Worm (Caenorhabditis elegans): Measurements from ENCODE around the gene col-108.

Gene col-108

ce11 chrIV:1769074-1769473 is 686 bp downstream of the col-108 start:
- TF ChIP-seq nhr-12 (tag; optimal IDR thresholded peaks at IDR 0.05) (no peak), ceh-82 (tag; optimal IDR thresholded peaks at IDR 0.05) (no peak), R02D3.7 (tag; optimal IDR thresholded peaks at IDR 0.05) (no peak), peb-1 (tag; optimal IDR thresholded peaks at IDR 0.05) (no peak), alr-1 (tag; optimal IDR thresholded peaks at IDR 0.05) (no peak), ztf-4 (tag; optimal IDR thresholded peaks at IDR 0.05) (no peak), nhr-129 (tag; optimal IDR thresholded peaks at IDR 0.05) (no peak), lsy-2 (tag; optimal IDR thresholded peaks at IDR 0.05) (no peak), sma-9 (GFP tag; optimal IDR thresholded peaks at IDR 0.05) (no peak), sma-9 (tag; optimal IDR thresholded peaks at IDR 0.05) (no peak), ama-1 (optimal IDR thresholded peaks at IDR 0.05) (no peak), lin-11 (tag; optimal IDR thresholded peaks at IDR 0.05) (no peak), sma-3 (GFP tag; optimal IDR thresholded peaks at IDR 0.05) (no peak), elt-3 (tag; optimal IDR thresholded peaks at IDR 0.05) (no peak), snpc-4 (tag; optimal IDR thresholded peaks at IDR 0.05) (no peak), dmd-4 (tag; optimal IDR thresholded peaks at IDR 0.05) (no peak), unc-62 (GFP tag; optimal IDR thresholded peaks at IDR 0.05) (no peak), F13H6.1 (tag; optimal IDR thresholded peaks at IDR 0.05) (no peak), zag-1 (tag; optimal IDR thresholded peaks at IDR 0.05) (no peak), nhr-25 (tag; optimal IDR thresholded peaks at IDR 0.05) (no peak), mdl-1 (tag; optimal IDR thresholded peaks at IDR 0.05) (no peak)

ce11 chrIV:1771843-1772242 is 3.5 kb downstream of the col-108 start, which contains the start of gene Y41D4A.1:
TSS of gene Y41D4A.1 (plus strand) at chrIV:1772143.
- TF ChIP-seq ztf-1 (GFP tag; conservative IDR thresholded peaks at IDR 0.05): no peak
- TF ChIP-seq zag-1 (tag; optimal IDR thresholded peaks at IDR 0.05): no peak
- no peak for TF ChIP-seq alr-1 (tag; optimal IDR thresholded peaks at IDR 0.05)
- TF ChIP-seq ama-1 (optimal IDR thresholded peaks at IDR 0.05): no peak
- TF ChIP-seq unc-55 (GFP tag; optimal IDR thresholded peaks at IDR 0.05): no peak

- TF ChIP-seq nhr-25 (tag; optimal IDR thresholded peaks at IDR 0.05) (no peak), mbf-1 (tag; optimal IDR thresholded peaks at IDR 0.05) (no peak), unc-39 (tag; optimal IDR thresholded peaks at IDR 0.05) (no peak), nhr-237 (tag; optimal IDR thresholded peaks at IDR 0.05) (no peak), nhr-6 (tag; optimal IDR thresholded peaks at IDR 0.05) (no peak), sma-9 (GFP tag; optimal IDR thresholded peaks at IDR 0.05) (no peak), sma-9 (tag; optimal IDR thresholded peaks at IDR 0.05) (no peak), gmeb-1 (tag; optimal IDR thresholded peaks at IDR 0.05) (no peak), nhr-77 (tag; optimal IDR thresholded peaks at IDR 0.05) (no peak)
These were observed 13.2 kb downstream of the col-108 start, which contains the start of gene frpr-19 for ce11 chrIV:1781559-1781958. TSS of gene frpr-19 (minus strand) at chrIV:1781659.

- TF ChIP-seq fos-1 (tag; optimal IDR thresholded peaks at IDR 0.05): no peak
- TF ChIP-seq crh-2 (tag; optimal IDR thresholded peaks at IDR 0.05): no peak
- TF ChIP-seq mdl-1 (tag; optimal IDR thresholded peaks at IDR 0.05): no peak
- no peak for TF ChIP-seq aly-2 (tag; optimal IDR thresholded peaks at IDR 0.05)
- TF ChIP-seq zag-1 (tag; optimal IDR thresholded peaks at IDR 0.05): no peak
- TF ChIP-seq C34F6.9 (tag; optimal IDR thresholded peaks at IDR 0.05): no peak
- TF ChIP-seq dmd-4 (tag; optimal IDR thresholded peaks at IDR 0.05): no peak
- no peak for TF ChIP-seq ztf-4 (tag; optimal IDR thresholded peaks at IDR 0.05)
- no peak for TF ChIP-seq skn-1 (tag; optimal IDR thresholded peaks at IDR 0.05)
These were observed 16.8 kb downstream of the col-108 start for ce11 chrIV:1785156-1785555.

ce11 chrIV:1790677-1791076 is 22.3 kb downstream of the col-108 start:
- TF ChIP-seq snpc-4 (tag; optimal IDR thresholded peaks at IDR 0.05) (no peak), elt-1 (tag; optimal IDR thresholded peaks at IDR 0.05) (no peak), sma-9 (GFP tag; optimal IDR thresholded peaks at IDR 0.05) (no peak), sma-9 (tag; optimal IDR thresholded peaks at IDR 0.05) (no peak), sem-4 (tag; optimal IDR thresholded peaks at IDR 0.05) (no peak), alr-1 (tag; optimal IDR thresholded peaks at IDR 0.05) (no peak)

Data from whole organism, L2 larva.